Worm (Caenorhabditis elegans): ENCODE measurements around the gene Y105C5A.8.
"Not testable (repeated sequence)": the region's sequence is repeated elsewhere in the genome, so short reads cannot be mapped to it uniquely, and the experiment has no call there.

DNA sequence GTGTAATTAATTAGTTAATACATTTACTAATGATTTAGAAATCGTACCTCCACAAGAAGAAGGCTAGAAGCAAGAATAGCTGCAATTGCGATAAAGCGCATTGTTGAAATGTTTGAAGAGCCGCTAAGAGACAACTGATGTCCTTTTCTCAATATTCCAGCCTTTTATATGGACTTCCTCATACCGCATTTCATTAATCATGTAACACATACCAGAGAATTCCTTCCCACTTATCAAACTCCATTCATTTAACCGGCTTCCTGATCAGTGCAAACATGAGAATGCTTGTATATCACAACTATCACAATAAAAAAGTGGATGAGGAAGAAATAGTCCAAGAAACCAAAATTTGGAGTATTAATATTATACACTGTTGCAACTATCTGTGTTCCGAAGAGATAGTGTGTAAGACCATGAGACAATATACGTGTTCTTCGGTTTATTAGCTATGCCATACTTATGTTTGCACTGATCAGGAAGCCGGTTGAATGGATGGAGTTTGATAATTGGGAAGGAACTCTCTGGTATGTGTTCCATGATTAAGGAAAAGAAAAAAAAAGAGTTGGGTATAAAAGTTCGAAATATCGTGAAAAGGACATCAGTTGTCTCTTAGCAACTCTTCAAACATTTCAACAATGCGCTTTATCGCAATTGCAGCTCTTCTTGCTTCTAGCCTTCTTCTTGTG, 21.8 kb downstream of the Y105C5A.8 start, which contains the start of the genes pqn-78 and pqn-79:
- TF ChIP-seq ama-1 (optimal IDR thresholded peaks at IDR 0.05); ceh-36 (tag; optimal IDR thresholded peaks at IDR 0.05); hmg-4 (GFP tag; optimal IDR thresholded peaks at IDR 0.05); ceh-13 (GFP tag; optimal IDR thresholded peaks at IDR 0.05); scrt-1 (GFP tag; IDR thresholded peaks at IDR 0.05): not testable (repeated sequence)
